Worm (Caenorhabditis elegans): Measurements from ENCODE around the gene T26A8.4.

The T26A8.4 gene

ce11 chrIV:8450534-8450933, 17.8 kb upstream of the T26A8.4 start (continued):
- TF ChIP-seq hmg-1.1 (GFP tag; IDR thresholded peaks at IDR 0.05) (no peak), zfp-2 (tag; optimal IDR thresholded peaks at IDR 0.05) (no peak), tag-97 (GFP tag; IDR thresholded peaks at IDR 0.05) (no peak), zfp-3 (GFP tag; conservative IDR thresholded peaks at IDR 0.05) (no peak), hlh-11 (tag; optimal IDR thresholded peaks at IDR 0.05) (peak; percentile 59), egl-27 (tag; optimal IDR thresholded peaks at IDR 0.05) (no peak), ztf-11 (tag; optimal IDR thresholded peaks at IDR 0.05) (no peak), ceh-62 (tag; optimal IDR thresholded peaks at IDR 0.05) (no peak), nhr-48 (tag; optimal IDR thresholded peaks at IDR 0.05) (no peak), ceh-28 (tag; optimal IDR thresholded peaks at IDR 0.05) (no peak), daf-16 (GFP tag; optimal IDR thresholded peaks at IDR 0.05) (no peak), daf-16 (tag; optimal IDR thresholded peaks at IDR 0.05) (peak; percentile 62), Y75B8A.6 (GFP tag; IDR thresholded peaks at IDR 0.05) (no peak), snpc-1.2 (GFP tag; IDR thresholded peaks at IDR 0.05) (no peak), jun-1 (tag; optimal IDR thresholded peaks at IDR 0.05) (no peak), mxl-3 (GFP tag; optimal IDR thresholded peaks at IDR 0.05) (peak; percentile 78), F10B5.3 (tag; optimal IDR thresholded peaks at IDR 0.05) (no peak), ceh-44 (GFP tag; IDR thresholded peaks at IDR 0.05) (no peak), gei-8 (GFP tag; optimal IDR thresholded peaks at IDR 0.05) (no peak), nhr-28 (tag; optimal IDR thresholded peaks at IDR 0.05) (peak; percentile 79), attf-4 (tag; optimal IDR thresholded peaks at IDR 0.05) (no peak), php-3 (GFP tag; IDR thresholded peaks at IDR 0.05) (no peak), ceh-32 (tag; optimal IDR thresholded peaks at IDR 0.05; ENCODE audit: poor library complexity) (no peak), dmd-9 (GFP tag; IDR thresholded peaks at IDR 0.05) (no peak), dve-1 (tag; optimal IDR thresholded peaks at IDR 0.05; ENCODE audit: insufficient read depth) (peak; percentile 81), duxl-1 (tag; optimal IDR thresholded peaks at IDR 0.05; ENCODE audit: poor library complexity) (no peak), dmd-6 (GFP tag; IDR thresholded peaks at IDR 0.05) (peak; percentile 60), pqm-1 (tag; optimal IDR thresholded peaks at IDR 0.05) (peak; percentile 96), hlh-30 (tag; optimal IDR thresholded peaks at IDR 0.05; ENCODE audit: insufficient read depth) (no peak), lin-38 (GFP tag; IDR thresholded peaks at IDR 0.05) (no peak)

DNA sequence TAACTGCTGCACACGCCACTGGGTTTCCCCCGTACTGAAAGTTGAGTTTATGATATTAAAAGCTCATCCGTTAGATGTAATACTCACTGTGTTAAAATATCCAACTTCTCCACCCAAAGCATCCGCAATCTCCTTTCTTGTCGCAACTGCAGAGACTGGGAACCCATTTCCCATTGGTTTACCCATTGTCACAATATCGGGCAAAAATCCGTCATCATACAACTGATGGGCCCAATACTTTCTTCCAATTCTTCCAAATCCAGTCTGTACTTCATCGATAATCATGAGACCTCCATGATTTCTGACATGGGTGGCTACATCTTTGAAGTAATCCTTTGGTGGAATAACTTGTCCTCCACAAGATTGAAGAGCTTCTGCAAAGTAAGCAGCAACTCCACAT, 17.2 kb upstream of the T26A8.4 start:
- TF ChIP-seq aha-1 (tag) (peak; percentile 98), Y48G9A.11 (GFP tag; IDR thresholded peaks at IDR 0.05) (no peak)

- TF ChIP-seq zag-1 (tag; optimal IDR thresholded peaks at IDR 0.05) (no peak), skn-1 (tag; optimal IDR thresholded peaks at IDR 0.05) (no peak), F49E8.2 (tag; optimal IDR thresholded peaks at IDR 0.05; ENCODE audit: borderline replicate concordance) (no peak), dve-1 (tag; optimal IDR thresholded peaks at IDR 0.05; ENCODE audit: insufficient read depth) (no peak), nhr-25 (tag; optimal IDR thresholded peaks at IDR 0.05; ENCODE audit: borderline replicate concordance, insufficient read depth) (no peak), lsy-2 (tag; optimal IDR thresholded peaks at IDR 0.05) (no peak), nhr-10 (tag; optimal IDR thresholded peaks at IDR 0.05) (no peak), daf-16 (GFP tag; optimal IDR thresholded peaks at IDR 0.05) (no peak), daf-16 (tag; optimal IDR thresholded peaks at IDR 0.05) (no peak), nhr-41 (GFP tag; IDR thresholded peaks at IDR 0.05) (no peak), pha-4 (GFP tag; IDR thresholded peaks at IDR 0.05) (no peak), pha-4 (tag; optimal IDR thresholded peaks at IDR 0.05) (no peak)
Measured at ce11 chrIV:8446904-8447303, 14.2 kb upstream of the T26A8.4 start, which contains the start of gene T01B11.1. Gene T01B11.1 (plus strand): TSS chrIV:8447204.

Measured in whole organism, L4 larva.